Worm (Caenorhabditis elegans): ENCODE data around the gene Y75B8A.8.

DNA sequence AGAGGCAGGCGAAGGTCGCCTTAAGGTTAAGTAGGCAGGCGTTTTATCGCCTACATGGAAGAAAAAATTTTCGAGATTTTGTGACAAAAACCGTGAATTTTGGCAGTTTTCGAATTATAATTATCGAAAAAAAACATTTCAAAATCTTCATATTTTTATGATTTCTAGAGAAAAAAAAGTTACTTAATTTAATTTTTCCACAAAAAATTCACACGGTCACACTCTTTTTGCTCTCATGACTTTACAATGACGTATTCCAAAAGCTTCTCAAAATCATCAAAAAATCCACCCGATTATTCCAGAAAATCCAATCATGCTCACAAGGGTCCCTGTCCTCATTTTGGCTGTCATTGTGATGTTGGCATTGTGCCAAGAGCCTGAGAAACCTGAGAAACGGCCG lies 25.6 kb downstream of the Y75B8A.8 start, which contains the start of gene lury-1:
- TF ChIP-seq ztf-4 (tag; optimal IDR thresholded peaks at IDR 0.05) (no peak), mdl-1 (tag; optimal IDR thresholded peaks at IDR 0.05) (no peak), nhr-77 (tag; optimal IDR thresholded peaks at IDR 0.05) (no peak), C34F6.9 (tag; optimal IDR thresholded peaks at IDR 0.05) (no peak), unc-62 (GFP tag; optimal IDR thresholded peaks at IDR 0.05) (no peak)
